Fruit fly (Drosophila melanogaster) S2 (cell line): ENCODE measurements around the gene CG4586.

Source experiments
- CG8478 ChIP-seq: fragments of >200 bp; optimal IDR thresholded peaks from 2 replicates; lab custom pipeline; 2018
- CTCF ChIP-seq, 2 experiments: fragments of >200 bp; optimal IDR thresholded peaks; 2 replicates each; lab custom pipeline; 2018

DNA sequence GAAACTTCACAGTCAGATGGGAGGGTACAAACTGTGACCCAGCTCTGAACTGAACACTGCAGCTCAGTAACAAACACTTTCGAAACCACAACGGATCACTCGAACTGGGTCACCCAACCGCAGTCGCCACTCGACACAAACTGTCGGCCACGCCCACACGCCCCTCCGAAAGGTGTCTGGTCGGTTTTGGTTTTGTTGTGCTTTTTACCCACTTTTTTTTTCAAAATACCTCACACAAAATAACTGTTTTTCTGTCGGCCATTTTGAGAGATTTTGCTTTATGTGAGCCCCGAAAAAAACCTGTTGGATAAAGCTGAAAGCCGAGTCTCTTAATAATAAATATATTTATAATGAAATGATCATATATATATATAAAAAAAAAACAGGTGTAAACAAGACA, 21.6 kb downstream of the CG4586 start, which contains the start of gene ogre:
- no peak for TF ChIP-seq CTCF (optimal IDR thresholded peaks at IDR 0.05; lab: Kevin White, UChicago)
- TF ChIP-seq CG8478 (lab: Kevin White, UChicago), result no peak
